Worm (Caenorhabditis elegans) whole organism, L4/young adult: ENCODE results near the gene C39F7.5.

Experiments used
- W03F9.2 ChIP-seq: fragments of 150-350 bp; optimal IDR thresholded peaks from 2 replicates; lab custom pipeline; 2014; ENCODE audit warnings: missing biosample characterization, missing genetic modification characterization
- dao-5 ChIP-seq: sonication (generic microtip); optimal IDR thresholded peaks from 2 replicates; lab custom pipeline; 2016; ENCODE audit warnings: missing genotype, missing genetic modification characterization, moderate library complexity, missing compliant biosample characterization
- him-1 ChIP-seq: sonication (generic microtip); optimal IDR thresholded peaks from 2 replicates; lab custom pipeline; 2016; ENCODE audit warnings: missing genotype, missing genetic modification reagents, missing genetic modification characterization, missing compliant biosample characterization

DNA sequence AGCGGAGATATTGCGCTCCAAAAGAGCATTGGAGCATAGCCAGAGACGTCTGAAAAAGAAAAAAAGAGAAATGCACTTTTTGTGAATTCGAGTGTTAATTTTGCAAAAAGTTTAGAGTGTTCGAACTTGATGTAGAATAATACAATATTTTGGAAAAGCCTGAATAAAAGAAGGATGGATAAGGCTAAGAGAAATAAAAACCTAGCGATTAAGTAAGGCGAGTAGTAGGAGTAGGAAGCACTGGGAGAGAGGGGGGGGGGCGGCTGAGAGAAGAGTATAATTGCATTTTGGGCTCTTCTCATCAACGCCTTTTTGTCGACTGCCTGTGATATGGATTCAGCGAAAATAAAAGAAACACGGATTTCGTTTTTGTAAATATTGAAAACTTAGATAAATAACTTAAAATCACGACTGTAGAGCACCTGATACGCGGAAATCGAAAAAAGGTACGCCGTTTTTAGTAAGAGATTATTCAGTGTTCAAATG lies 53.3 kb downstream of the C39F7.5 start, which contains the start of gene F16B3.3:
- no peak for TF ChIP-seq W03F9.2 (tag; lab: Kevin White, UChicago)
- no peak for TF ChIP-seq him-1
- TF ChIP-seq dao-5, result no peak
